Worm (Caenorhabditis elegans) whole organism, L1 larva: Measurements from ENCODE around the gene F22B5.6.

Experiments
- alr-1 ChIP-seq: fragments of 200-800 bp; sonication (Bioruptor generic); optimal IDR thresholded peaks from 2 replicates; lab custom pipeline; 2018; ENCODE audit warnings: borderline replicate concordance, mild to moderate bottlenecking, missing genetic modification characterization, missing compliant biosample characterization
- aly-2 ChIP-seq: fragments of 150-350 bp; optimal IDR thresholded peaks from 2 replicates; lab custom pipeline; 2014; ENCODE audit warnings: missing biosample characterization, missing genetic modification characterization
- ama-1 ChIP-seq: fragments of 150-350 bp; optimal IDR thresholded peaks from 2 replicates; lab custom pipeline; 2014
- ceh-63 ChIP-seq: fragments of 200-800 bp; sonication (Bioruptor generic); optimal IDR thresholded peaks from 2 replicates; lab custom pipeline; 2018; ENCODE audit warnings: mild to moderate bottlenecking, missing genetic modification characterization, missing compliant biosample characterization
- dsc-1 ChIP-seq: sonication (generic microtip); optimal IDR thresholded peaks from 2 replicates; lab custom pipeline; 2016; ENCODE audit warnings: mild to moderate bottlenecking, missing genetic modification characterization, missing compliant biosample characterization
- elt-3 ChIP-seq, 6 experiments: fragments of 150-350 bp in 1 of 6; sonication (generic microtip); optimal IDR thresholded peaks; 2 replicates each; lab custom pipeline; 2017 to 2018; ENCODE audit warnings: missing biosample characterization in 6 of 6, missing genetic modification characterization in 6 of 6, inconsistent platforms in 1 of 6
- hlh-4 ChIP-seq: sonication (generic microtip); optimal IDR thresholded peaks from 2 replicates; lab custom pipeline; 2016; ENCODE audit warnings: mild to moderate bottlenecking, missing genetic modification characterization, missing compliant biosample characterization
- hpl-2 ChIP-seq: fragments of 150-350 bp; optimal IDR thresholded peaks from 2 replicates; lab custom pipeline; 2014; ENCODE audit warnings: missing biosample characterization, missing genetic modification reagents, missing genetic modification characterization
- lir-3 ChIP-seq: sonication (generic microtip); optimal IDR thresholded peaks from 2 replicates; lab custom pipeline; 2016; ENCODE audit warnings: mild to moderate bottlenecking, missing genetic modification characterization, moderate library complexity, missing compliant biosample characterization; ENCODE audit not compliant: poor library complexity
- nhr-19 ChIP-seq: fragments of 200-800 bp; sonication (Bioruptor generic); conservative IDR thresholded peaks from 2 replicates; pipeline ENCODE4 v1.3.6; 2022; ENCODE audit warnings: missing genetic modification characterization, missing compliant biosample characterization
- pag-3 ChIP-seq: sonication (generic microtip); optimal IDR thresholded peaks from 2 replicates; lab custom pipeline; 2017; ENCODE audit warnings: missing genetic modification characterization, mild to moderate bottlenecking, missing compliant biosample characterization, antibody characterized with exemption, borderline replicate concordance; ENCODE audit not compliant: insufficient read depth
- pax-3 ChIP-seq: fragments of 200-800 bp; sonication (Bioruptor generic); optimal IDR thresholded peaks from 2 replicates; lab custom pipeline; 2018; ENCODE audit warnings: mild to moderate bottlenecking, missing genetic modification characterization, moderate library complexity, missing compliant biosample characterization
- sox-4 ChIP-seq: sonication (generic microtip); optimal IDR thresholded peaks from 2 replicates; lab custom pipeline; 2016; ENCODE audit warnings: missing genetic modification characterization, missing compliant biosample characterization
- swsn-7 ChIP-seq: sonication (generic microtip); optimal IDR thresholded peaks from 2 replicates; lab custom pipeline; 2016; ENCODE audit warnings: missing genetic modification characterization, missing compliant biosample characterization

DNA sequence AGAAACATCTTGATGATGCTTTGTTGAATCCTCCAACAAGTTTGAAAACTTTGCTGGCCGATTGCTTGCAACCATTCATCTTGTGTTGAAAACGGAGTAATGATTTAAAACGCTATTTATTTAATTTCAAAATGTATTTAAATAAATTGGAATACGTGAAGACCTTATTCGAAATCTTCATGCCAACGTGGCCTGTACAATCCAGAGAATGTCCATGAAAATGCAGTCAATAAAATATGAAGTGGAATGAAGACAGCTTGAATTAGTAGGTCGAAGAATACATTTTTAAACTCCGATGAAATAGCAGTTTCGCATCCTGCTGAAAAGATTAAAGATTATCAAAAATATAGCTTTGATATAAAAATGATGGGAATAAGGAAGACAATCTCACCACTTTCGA lies 1.5 kb downstream of the F22B5.6 start, which contains the start of gene F22B5.5:
- TF ChIP-seq ama-1 (lab: Kevin White, UChicago) (no peak), pag-3 (no peak), lir-3 (tag; lab: Kevin White, UChicago) (no peak), aly-2 (tag; lab: Kevin White, UChicago) (no peak), hlh-4 (no peak), ceh-63 (GFP tag; lab: Kevin White, UChicago) (no peak), swsn-7 (tag; lab: Kevin White, UChicago) (no peak), dsc-1 (tag; lab: Kevin White, UChicago) (no peak), pax-3 (tag; lab: Kevin White, UChicago) (no peak), sox-4 (no peak), nhr-19 (no peak), elt-3 (tag; optimal IDR thresholded peaks at IDR 0.05; lab: Kevin White, UChicago) (no peak), alr-1 (tag; lab: Kevin White, UChicago) (no peak), hpl-2 (no peak)
